Worm (Caenorhabditis elegans) whole organism, L2 larva: ENCODE results near the gene C18D1.2.

Experiments
- C34F6.9 ChIP-seq: fragments of 150-350 bp; optimal IDR thresholded peaks from 2 replicates; lab custom pipeline; 2014; ENCODE audit warnings: missing biosample characterization, missing genetic modification characterization
- ZK546.5 ChIP-seq: sonication (generic microtip); optimal IDR thresholded peaks from 2 replicates; lab custom pipeline; 2017; ENCODE audit warnings: missing biosample characterization, missing genetic modification characterization
- alr-1 ChIP-seq: fragments of 150-350 bp; optimal IDR thresholded peaks from 2 replicates; lab custom pipeline; 2014; ENCODE audit warnings: missing biosample characterization, missing genetic modification characterization
- blmp-1 ChIP-seq: sonication (generic microtip); optimal IDR thresholded peaks from 2 replicates; lab custom pipeline; 2017; ENCODE audit warnings: missing genetic modification characterization, mild to moderate bottlenecking, missing compliant biosample characterization, antibody characterized with exemption, moderate library complexity; ENCODE audit not compliant: insufficient read depth
- ceh-16 ChIP-seq: fragments of 150-350 bp; optimal IDR thresholded peaks from 2 replicates; lab custom pipeline; 2014; ENCODE audit warnings: missing biosample characterization, missing genetic modification characterization
- crh-2 ChIP-seq: sonication (generic microtip); optimal IDR thresholded peaks from 2 replicates; lab custom pipeline; 2017; ENCODE audit warnings: missing biosample characterization, missing genetic modification characterization
- egl-27 ChIP-seq: sonication (generic microtip); optimal IDR thresholded peaks from 3 replicates; lab custom pipeline; 2017; ENCODE audit warnings: missing biosample characterization, missing genetic modification reagents, missing genetic modification characterization
- elt-1 ChIP-seq: fragments of 150-350 bp; optimal IDR thresholded peaks from 2 replicates; lab custom pipeline; 2014; ENCODE audit warnings: missing biosample characterization, missing genetic modification characterization
- elt-3 ChIP-seq: sonication (generic microtip); optimal IDR thresholded peaks from 2 replicates; lab custom pipeline; 2017; ENCODE audit warnings: missing biosample characterization, missing genetic modification characterization
- gmeb-1 ChIP-seq: fragments of 150-350 bp; optimal IDR thresholded peaks from 2 replicates; lab custom pipeline; 2014; ENCODE audit warnings: missing biosample characterization, missing genetic modification characterization
- lin-11 ChIP-seq: fragments of 150-350 bp; sonication (generic microtip); optimal IDR thresholded peaks from 2 replicates; lab custom pipeline; 2014; ENCODE audit warnings: missing biosample characterization, missing genetic modification characterization, inconsistent platforms, mixed read lengths
- lin-13 ChIP-seq: fragments of 150-350 bp; optimal IDR thresholded peaks from 2 replicates; lab custom pipeline; 2014; ENCODE audit warnings: missing biosample characterization, missing genetic modification reagents, missing genetic modification characterization
- lsy-2 ChIP-seq, 2 experiments: fragments of 150-350 bp in 1 of 2; sonication (generic microtip) in 1 of 2; optimal IDR thresholded peaks; 2 replicates each; lab custom pipeline; 2014 to 2017; ENCODE audit warnings: missing biosample characterization in 2 of 2, missing genetic modification characterization in 2 of 2
- mab-5 ChIP-seq: fragments of 150-350 bp; optimal IDR thresholded peaks from 2 replicates; lab custom pipeline; 2014; ENCODE audit warnings: missing biosample characterization, missing genetic modification characterization
- mbf-1 ChIP-seq: sonication (generic microtip); optimal IDR thresholded peaks from 2 replicates; lab custom pipeline; 2017; ENCODE audit warnings: missing biosample characterization, missing genetic modification characterization
- nhr-11 ChIP-seq: fragments of 150-350 bp; optimal IDR thresholded peaks from 2 replicates; lab custom pipeline; 2014; ENCODE audit warnings: missing biosample characterization, missing genetic modification characterization
- nhr-12 ChIP-seq: fragments of 150-350 bp; optimal IDR thresholded peaks from 2 replicates; lab custom pipeline; 2014; ENCODE audit warnings: missing biosample characterization, missing genetic modification characterization
- nhr-129 ChIP-seq: fragments of 150-350 bp; optimal IDR thresholded peaks from 2 replicates; lab custom pipeline; 2014; ENCODE audit warnings: missing biosample characterization, missing genetic modification characterization
- nhr-237 ChIP-seq: fragments of 150-350 bp; optimal IDR thresholded peaks from 2 replicates; lab custom pipeline; 2014; ENCODE audit warnings: missing biosample characterization, missing genetic modification characterization
- nhr-25 ChIP-seq: fragments of 150-350 bp; sonication (generic microtip); optimal IDR thresholded peaks from 3 replicates; lab custom pipeline; 2014; ENCODE audit warnings: missing biosample characterization, missing genetic modification characterization
- nhr-6 ChIP-seq: fragments of 150-350 bp; optimal IDR thresholded peaks from 2 replicates; lab custom pipeline; 2014; ENCODE audit warnings: missing biosample characterization, missing genetic modification characterization
- nhr-77 ChIP-seq: fragments of 150-350 bp; optimal IDR thresholded peaks from 2 replicates; lab custom pipeline; 2014; ENCODE audit warnings: missing biosample characterization, missing genetic modification characterization
- peb-1 ChIP-seq: fragments of 150-350 bp; optimal IDR thresholded peaks from 2 replicates; lab custom pipeline; 2014; ENCODE audit warnings: missing biosample characterization, missing genetic modification characterization
- sem-4 ChIP-seq: fragments of 150-350 bp; optimal IDR thresholded peaks from 2 replicates; lab custom pipeline; 2014; ENCODE audit warnings: missing biosample characterization, missing genetic modification reagents, missing genetic modification characterization
- snpc-4 ChIP-seq: fragments of 150-350 bp; optimal IDR thresholded peaks from 2 replicates; lab custom pipeline; 2014; ENCODE audit warnings: missing biosample characterization, missing genetic modification characterization
- unc-39 ChIP-seq: fragments of 150-350 bp; optimal IDR thresholded peaks from 2 replicates; lab custom pipeline; 2014; ENCODE audit warnings: missing biosample characterization, missing genetic modification characterization
- unc-55 ChIP-seq: fragments of 150-350 bp; sonication (generic microtip); optimal IDR thresholded peaks from 3 replicates; lab custom pipeline; 2014; ENCODE audit warnings: missing biosample characterization, missing genetic modification reagents, missing genetic modification characterization
- unc-62 ChIP-seq: fragments of 150-350 bp; optimal IDR thresholded peaks from 2 replicates; lab custom pipeline; 2014; ENCODE audit warnings: missing biosample characterization, missing genetic modification reagents, missing genetic modification characterization
- zag-1 ChIP-seq: fragments of 150-350 bp; optimal IDR thresholded peaks from 2 replicates; lab custom pipeline; 2014; ENCODE audit warnings: missing biosample characterization, missing genetic modification characterization
- ztf-11 ChIP-seq: sonication (generic microtip); optimal IDR thresholded peaks from 2 replicates; lab custom pipeline; 2017; ENCODE audit warnings: missing biosample characterization, missing genetic modification characterization

C18D1.2 gene

ce11 chrII:10105604-10106003 lies 48.8 kb downstream of the C18D1.2 start, which contains the start of gene ZK945.4:
TSS of gene ZK945.4 (minus strand) at chrII:10105704.
- TF ChIP-seq C34F6.9 (tag; lab: Kevin White, UChicago) (no peak), nhr-6 (tag; lab: Kevin White, UChicago) (no peak), zag-1 (tag; lab: Kevin White, UChicago) (no peak), nhr-12 (tag; lab: Kevin White, UChicago) (no peak), lin-13 (GFP tag; lab: Kevin White, UChicago) (no peak), nhr-237 (tag; lab: Kevin White, UChicago) (no peak), sem-4 (tag; lab: Kevin White, UChicago) (no peak), gmeb-1 (no peak), unc-39 (tag; lab: Kevin White, UChicago) (no peak), nhr-129 (no peak), ztf-11 (no peak)

DNA sequence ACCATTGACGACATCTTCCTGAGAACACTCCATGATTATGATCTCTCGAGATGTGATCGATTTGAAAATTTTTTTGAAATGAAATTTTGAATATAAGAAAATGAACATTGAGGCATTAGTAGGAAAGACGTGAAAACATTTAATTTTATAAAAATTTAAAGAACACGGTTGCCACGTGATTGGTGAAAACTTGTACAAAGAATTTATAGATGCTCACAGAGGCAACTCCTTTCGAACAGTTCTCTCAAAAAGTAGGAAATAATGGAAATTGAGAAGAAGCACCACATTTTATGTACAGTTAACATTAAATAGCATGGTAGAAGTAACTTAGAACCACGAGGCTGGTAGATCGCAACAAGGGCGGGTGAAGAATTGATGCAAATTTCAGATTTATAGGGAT lies 50.1 kb downstream of the C18D1.2 start, which contains the start of gene ZK945.6:
TSS of gene ZK945.6 (minus strand) at position 101 of the 400 bp plus-strand sequence.
- TF ChIP-seq unc-62 (no peak), mab-5 (no peak), lin-11 (tag; lab: Kevin White, UChicago) (no peak), ztf-11 (no peak), nhr-6 (tag; lab: Kevin White, UChicago) (no peak), nhr-129 (no peak), nhr-77 (tag; lab: Kevin White, UChicago) (no peak), lin-13 (GFP tag; lab: Kevin White, UChicago) (no peak), unc-55 (GFP tag; lab: Kevin White, UChicago) (no peak), lsy-2 (tag; optimal IDR thresholded peaks at IDR 0.05; lab: Kevin White, UChicago) (no peak), crh-2 (tag; lab: Kevin White, UChicago) (no peak), elt-1 (no peak), nhr-25 (tag; lab: Kevin White, UChicago) (no peak)

ce11 chrII:10108377-10108776 lies 51.6 kb downstream of the C18D1.2 start, which contains the start of the genes ZK945.7 and ZK945.8:
TSS of gene ZK945.7 (minus strand) at chrII:10108477.
TSS of gene ZK945.8 (plus strand) at chrII:10108651.
- TF ChIP-seq snpc-4 (tag; lab: Kevin White, UChicago) (no peak), lin-13 (GFP tag; lab: Kevin White, UChicago) (no peak), blmp-1 (tag; lab: Kevin White, UChicago) (no peak), alr-1 (tag; lab: Kevin White, UChicago) (no peak), nhr-12 (tag; lab: Kevin White, UChicago) (no peak), nhr-11 (tag; lab: Kevin White, UChicago) (no peak), egl-27 (tag; lab: Kevin White, UChicago) (no peak), mbf-1 (no peak), sem-4 (tag; lab: Kevin White, UChicago) (no peak), ZK546.5 (tag; lab: Kevin White, UChicago) (no peak), elt-3 (tag; lab: Kevin White, UChicago) (no peak), unc-39 (tag; lab: Kevin White, UChicago) (no peak), C34F6.9 (tag; lab: Kevin White, UChicago) (no peak), nhr-77 (tag; lab: Kevin White, UChicago) (no peak), peb-1 (tag; lab: Kevin White, UChicago) (no peak), nhr-25 (tag; lab: Kevin White, UChicago) (no peak), ceh-16 (tag; lab: Kevin White, UChicago) (no peak)
